Worm (Caenorhabditis elegans) whole organism, L1 larva: ENCODE measurements around the gene C45B11.5.
A peak's percentile ranks its signal among the peaks of the same experiment; 100 is the strongest.

Experiments used
- C16A3.4 ChIP-seq: fragments of 150-350 bp; optimal IDR thresholded peaks from 2 replicates; lab custom pipeline; 2014; ENCODE audit warnings: missing biosample characterization, missing genetic modification characterization
- F16B12.6 ChIP-seq: fragments of 150-350 bp; optimal IDR thresholded peaks from 2 replicates; lab custom pipeline; 2014; ENCODE audit warnings: missing biosample characterization, missing genetic modification characterization
- ama-1 ChIP-seq: fragments of 150-350 bp; optimal IDR thresholded peaks from 2 replicates; lab custom pipeline; 2014
- blmp-1 ChIP-seq: fragments of 150-350 bp; optimal IDR thresholded peaks from 2 replicates; lab custom pipeline; 2014; ENCODE audit warnings: missing biosample characterization, missing genetic modification characterization
- ceh-63 ChIP-seq: fragments of 200-800 bp; sonication (Bioruptor generic); optimal IDR thresholded peaks from 2 replicates; lab custom pipeline; 2018; ENCODE audit warnings: mild to moderate bottlenecking, missing genetic modification characterization, missing compliant biosample characterization
- ceh-82 ChIP-seq, 3 experiments: fragments of 150-350 bp in 1 of 3; sonication (generic microtip) in 2 of 3; optimal IDR thresholded peaks; 2 replicates each; lab custom pipeline; 2014 to 2017; ENCODE audit warnings: missing biosample characterization in 3 of 3, missing genetic modification characterization in 3 of 3
- ceh-88 ChIP-seq: fragments of 200-800 bp; sonication (Bioruptor generic); IDR thresholded peaks from 2 replicates; pipeline ENCODE4 v1.3.6; 2022; ENCODE audit warnings: missing genetic modification characterization, missing compliant biosample characterization
- dpl-1 ChIP-seq, 3 experiments: fragments of 150-350 bp in 2 of 3; sonication (generic microtip) in 1 of 3; optimal IDR thresholded peaks; 2 replicates each; lab custom pipeline; 2014 to 2017; ENCODE audit warnings: missing biosample characterization in 3 of 3, missing genetic modification characterization in 3 of 3, missing genetic modification reagents in 3 of 3
- dsc-1 ChIP-seq: sonication (generic microtip); optimal IDR thresholded peaks from 2 replicates; lab custom pipeline; 2016; ENCODE audit warnings: mild to moderate bottlenecking, missing genetic modification characterization, missing compliant biosample characterization
- egl-27 ChIP-seq, 2 experiments: fragments of 150-350 bp in 1 of 2; sonication (generic microtip); optimal IDR thresholded peaks; 3 replicates each; lab custom pipeline; 2017 to 2018; ENCODE audit warnings: missing biosample characterization in 2 of 2, missing genetic modification characterization in 2 of 2, missing genetic modification reagents in 2 of 2
- elt-3 ChIP-seq, 6 experiments: fragments of 150-350 bp in 1 of 6; sonication (generic microtip); optimal IDR thresholded peaks; 2 replicates each; lab custom pipeline; 2017 to 2018; ENCODE audit warnings: missing biosample characterization in 6 of 6, missing genetic modification characterization in 6 of 6, inconsistent platforms in 1 of 6
- ets-5 ChIP-seq: fragments of 200-800 bp; sonication (Bioruptor generic); IDR thresholded peaks from 2 replicates; pipeline ENCODE4 v1.3.6; 2022; ENCODE audit warnings: missing genetic modification characterization, missing compliant biosample characterization
- fkh-10 ChIP-seq: sonication (generic microtip); optimal IDR thresholded peaks from 2 replicates; lab custom pipeline; 2017; ENCODE audit warnings: missing biosample characterization, missing genetic modification reagents, missing genetic modification characterization
- fkh-4 ChIP-seq: sonication (generic microtip); optimal IDR thresholded peaks from 2 replicates; lab custom pipeline; 2016; ENCODE audit warnings: missing compliant biosample characterization, missing genetic modification characterization, borderline replicate concordance
- fos-1 ChIP-seq: fragments of 150-350 bp; optimal IDR thresholded peaks from 2 replicates; lab custom pipeline; 2014; ENCODE audit warnings: missing biosample characterization, missing genetic modification characterization
- hlh-17 ChIP-seq: fragments of 200-800 bp; sonication (Bioruptor generic); optimal IDR thresholded peaks from 2 replicates; lab custom pipeline; 2018; ENCODE audit warnings: missing genetic modification characterization, mild to moderate bottlenecking, missing compliant biosample characterization, moderate library complexity, borderline replicate concordance
- irx-1 ChIP-seq: sonication (generic microtip); optimal IDR thresholded peaks from 2 replicates; lab custom pipeline; 2016; ENCODE audit warnings: missing genetic modification characterization, missing compliant biosample characterization
- isw-1 ChIP-seq: fragments of 200-800 bp; sonication (Bioruptor generic); IDR thresholded peaks from 2 replicates; pipeline ENCODE4 v1.3.6; 2022; ENCODE audit warnings: missing genetic modification characterization, missing compliant biosample characterization
- jun-1 ChIP-seq: fragments of 150-350 bp; optimal IDR thresholded peaks from 2 replicates; lab custom pipeline; 2014; ENCODE audit warnings: missing biosample characterization, missing genetic modification reagents, missing genetic modification characterization
- lin-14 ChIP-seq: fragments of 200-800 bp; sonication (Bioruptor generic); optimal IDR thresholded peaks from 2 replicates; lab custom pipeline; 2018; ENCODE audit warnings: mild to moderate bottlenecking, missing genetic modification characterization, moderate library complexity, missing compliant biosample characterization
- lin-15B ChIP-seq: fragments of 150-350 bp; sonication (generic microtip); optimal IDR thresholded peaks from 3 replicates; lab custom pipeline; 2014; ENCODE audit warnings: missing biosample characterization, missing genetic modification characterization
- lir-3 ChIP-seq: sonication (generic microtip); optimal IDR thresholded peaks from 2 replicates; lab custom pipeline; 2016; ENCODE audit warnings: mild to moderate bottlenecking, missing genetic modification characterization, moderate library complexity, missing compliant biosample characterization; ENCODE audit not compliant: poor library complexity
- lsy-2 ChIP-seq, 2 experiments: fragments of 150-350 bp; optimal IDR thresholded peaks; 2 replicates each; lab custom pipeline; 2014; ENCODE audit warnings: missing biosample characterization in 2 of 2, missing genetic modification characterization in 2 of 2
- mab-9 ChIP-seq: fragments of 200-800 bp; sonication (Bioruptor generic); IDR thresholded peaks from 2 replicates; pipeline ENCODE4 v1.3.6; 2022; ENCODE audit warnings: missing genetic modification reagents, missing genetic modification characterization, missing compliant biosample characterization
- mef-2 ChIP-seq: fragments of 150-350 bp; optimal IDR thresholded peaks from 2 replicates; lab custom pipeline; 2014; ENCODE audit warnings: missing biosample characterization, missing genetic modification characterization
- nhr-12 ChIP-seq: sonication (generic microtip); optimal IDR thresholded peaks from 2 replicates; lab custom pipeline; 2017; ENCODE audit warnings: missing biosample characterization, missing genetic modification characterization
- nhr-19 ChIP-seq: fragments of 200-800 bp; sonication (Bioruptor generic); conservative IDR thresholded peaks from 2 replicates; pipeline ENCODE4 v1.3.6; 2022; ENCODE audit warnings: missing genetic modification characterization, missing compliant biosample characterization
- nhr-237 ChIP-seq: fragments of 150-350 bp; optimal IDR thresholded peaks from 2 replicates; lab custom pipeline; 2014; ENCODE audit warnings: missing biosample characterization, missing genetic modification characterization
- nhr-47 ChIP-seq: sonication (generic microtip); optimal IDR thresholded peaks from 2 replicates; lab custom pipeline; 2016; ENCODE audit warnings: mild to moderate bottlenecking, missing genetic modification characterization, moderate library complexity, missing compliant biosample characterization
- nhr-71 ChIP-seq: sonication (generic microtip); optimal IDR thresholded peaks from 2 replicates; lab custom pipeline; 2016; ENCODE audit warnings: mild to moderate bottlenecking, missing genetic modification characterization, moderate library complexity, missing compliant biosample characterization
- nhr-77 ChIP-seq: fragments of 150-350 bp; optimal IDR thresholded peaks from 2 replicates; lab custom pipeline; 2014; ENCODE audit warnings: missing biosample characterization, missing genetic modification characterization
- nhr-84 ChIP-seq: sonication (generic microtip); optimal IDR thresholded peaks from 2 replicates; lab custom pipeline; 2017; ENCODE audit warnings: missing biosample characterization, missing genetic modification characterization
- nhr-90 ChIP-seq: sonication (generic microtip); optimal IDR thresholded peaks from 2 replicates; lab custom pipeline; 2016; ENCODE audit warnings: mild to moderate bottlenecking, missing genetic modification characterization, missing compliant biosample characterization; ENCODE audit not compliant: poor library complexity
- pag-3 ChIP-seq: sonication (generic microtip); optimal IDR thresholded peaks from 2 replicates; lab custom pipeline; 2017; ENCODE audit warnings: missing genetic modification characterization, mild to moderate bottlenecking, missing compliant biosample characterization, antibody characterized with exemption, borderline replicate concordance; ENCODE audit not compliant: insufficient read depth
- pax-3 ChIP-seq: fragments of 200-800 bp; sonication (Bioruptor generic); optimal IDR thresholded peaks from 2 replicates; lab custom pipeline; 2018; ENCODE audit warnings: mild to moderate bottlenecking, missing genetic modification characterization, moderate library complexity, missing compliant biosample characterization
- pqm-1 ChIP-seq: sonication (generic microtip); optimal IDR thresholded peaks from 3 replicates; lab custom pipeline; 2017; ENCODE audit warnings: missing biosample characterization, missing genetic modification characterization
- skn-1 ChIP-seq: fragments of 150-350 bp; optimal IDR thresholded peaks from 2 replicates; lab custom pipeline; 2014; ENCODE audit warnings: missing biosample characterization, missing genetic modification characterization
- snpc-4 ChIP-seq: fragments of 150-350 bp; optimal IDR thresholded peaks from 2 replicates; lab custom pipeline; 2014; ENCODE audit warnings: missing biosample characterization, missing genetic modification characterization
- snu-23 ChIP-seq: sonication (generic microtip); optimal IDR thresholded peaks from 2 replicates; lab custom pipeline; 2016; ENCODE audit warnings: missing genetic modification characterization, missing compliant biosample characterization
- sox-4 ChIP-seq: sonication (generic microtip); optimal IDR thresholded peaks from 2 replicates; lab custom pipeline; 2016; ENCODE audit warnings: missing genetic modification characterization, missing compliant biosample characterization
- sup-37 ChIP-seq: fragments of 200-800 bp; sonication (Bioruptor generic); optimal IDR thresholded peaks from 2 replicates; lab custom pipeline; 2018; ENCODE audit warnings: mild to moderate bottlenecking, missing genetic modification characterization, missing compliant biosample characterization
- tbx-2 ChIP-seq: sonication (generic microtip); optimal IDR thresholded peaks from 2 replicates; lab custom pipeline; 2016; ENCODE audit warnings: missing genetic modification characterization, missing compliant biosample characterization
- tlp-1 ChIP-seq: fragments of 150-350 bp; optimal IDR thresholded peaks from 2 replicates; lab custom pipeline; 2014; ENCODE audit warnings: missing biosample characterization, missing genetic modification characterization
- unc-130 ChIP-seq: fragments of 150-350 bp; optimal IDR thresholded peaks from 2 replicates; lab custom pipeline; 2017; ENCODE audit warnings: missing biosample characterization, missing genetic modification characterization, inconsistent platforms
- unc-30 ChIP-seq: sonication (generic microtip); optimal IDR thresholded peaks from 2 replicates; lab custom pipeline; 2017; ENCODE audit warnings: missing biosample characterization, missing genetic modification characterization
- unc-62 ChIP-seq: fragments of 150-350 bp; optimal IDR thresholded peaks from 2 replicates; lab custom pipeline; 2014; ENCODE audit warnings: missing biosample characterization, missing genetic modification reagents, missing genetic modification characterization
- unc-86 ChIP-seq: sonication (generic microtip); optimal IDR thresholded peaks from 2 replicates; lab custom pipeline; 2016; ENCODE audit warnings: missing genetic modification characterization, missing compliant biosample characterization
- vab-15 ChIP-seq: sonication (generic microtip); optimal IDR thresholded peaks from 2 replicates; lab custom pipeline; 2017; ENCODE audit warnings: missing genotype, mild to moderate bottlenecking, missing genetic modification characterization, missing compliant biosample characterization
- zag-1 ChIP-seq: fragments of 150-350 bp; optimal IDR thresholded peaks from 2 replicates; lab custom pipeline; 2014; ENCODE audit warnings: missing biosample characterization, missing genetic modification characterization
- zip-4 ChIP-seq: fragments of 200-800 bp; sonication (Bioruptor generic); optimal IDR thresholded peaks from 2 replicates; lab custom pipeline; 2018; ENCODE audit warnings: mild to moderate bottlenecking, missing genetic modification characterization, moderate library complexity, missing compliant biosample characterization
- ztf-11 ChIP-seq, 2 experiments: sonication (generic microtip); optimal IDR thresholded peaks; 2 replicates each; lab custom pipeline; 2016 to 2017; ENCODE audit warnings: missing genetic modification characterization in 2 of 2, missing biosample characterization in 1 of 2, missing compliant biosample characterization in 1 of 2
- ztf-4 ChIP-seq: fragments of 150-350 bp; optimal IDR thresholded peaks from 2 replicates; lab custom pipeline; 2014; ENCODE audit warnings: missing biosample characterization, missing genetic modification characterization

C45B11.5 gene

ce11 chrV:11060239-11060984 is 18.8 kb downstream of the C45B11.5 start, which contains the start of gene T04C12.11 (continued):
- TF ChIP-seq nhr-19 (GFP tag; lab: Robert Waterston, UW) (no peak), unc-86 (tag; lab: Kevin White, UChicago) (no peak), fkh-4 (tag; lab: Kevin White, UChicago) (no peak), unc-62 (GFP tag; lab: Kevin White, UChicago) (no peak), dsc-1 (tag; lab: Kevin White, UChicago) (no peak), snpc-4 (tag; lab: Kevin White, UChicago) (no peak), lir-3 (tag; lab: Kevin White, UChicago) (no peak), snu-23 (GFP tag; lab: Kevin White, UChicago) (peak; percentile 65), pag-3 (tag; lab: Kevin White, UChicago) (no peak), ama-1 (lab: Kevin White, UChicago) (no peak), isw-1 (GFP tag; lab: Robert Waterston, UW) (no peak), nhr-71 (tag; lab: Kevin White, UChicago) (peak; percentile 32), C16A3.4 (peak; percentile 8), tlp-1 (tag; lab: Kevin White, UChicago) (no peak), nhr-47 (no peak), blmp-1 (tag; lab: Kevin White, UChicago) (peak; percentile 99), nhr-77 (tag; lab: Kevin White, UChicago) (no peak), F16B12.6 (tag; lab: Kevin White, UChicago) (no peak), skn-1 (tag; lab: Kevin White, UChicago) (peak; percentile 10), dpl-1 (GFP tag; optimal IDR thresholded peaks at IDR 0.05; lab: Kevin White, UChicago) (no peak), tbx-2 (no peak), unc-130 (tag; lab: Kevin White, UChicago) (no peak), mab-9 (GFP tag; lab: Robert Waterston, UW) (no peak), zag-1 (tag; lab: Kevin White, UChicago) (no peak), lin-14 (GFP tag; lab: Kevin White, UChicago) (peak; percentile 72), ceh-63 (GFP tag; lab: Kevin White, UChicago) (no peak), ceh-88 (GFP tag; lab: Robert Waterston, UW) (no peak), jun-1 (no peak), elt-3 (tag; optimal IDR thresholded peaks at IDR 0.05; lab: Kevin White, UChicago) (peak in 1 of 6 experiments; percentile 32), zip-4 (GFP tag; lab: Kevin White, UChicago) (no peak), egl-27 (tag; optimal IDR thresholded peaks at IDR 0.05; lab: Kevin White, UChicago) (no peak), sup-37 (GFP tag; lab: Kevin White, UChicago) (no peak), ztf-11 (tag; optimal IDR thresholded peaks at IDR 0.05; lab: Kevin White, UChicago) (no peak), hlh-17 (GFP tag; lab: Kevin White, UChicago) (no peak), irx-1 (tag; lab: Kevin White, UChicago) (no peak), ztf-4 (tag; lab: Kevin White, UChicago) (no peak), nhr-237 (tag; lab: Kevin White, UChicago) (no peak), lin-15B (tag; lab: Kevin White, UChicago) (no peak), fos-1 (tag; lab: Kevin White, UChicago) (no peak), unc-30 (tag; lab: Kevin White, UChicago) (no peak), ets-5 (GFP tag; lab: Robert Waterston, UW) (no peak), ceh-82 (tag; optimal IDR thresholded peaks at IDR 0.05; lab: Kevin White, UChicago) (no peak), pqm-1 (no peak), sox-4 (tag; lab: Kevin White, UChicago) (no peak), nhr-84 (no peak), vab-15 (tag; lab: Kevin White, UChicago) (no peak), lsy-2 (tag; optimal IDR thresholded peaks at IDR 0.05; lab: Kevin White, UChicago) (peak in 1 of 2 experiments; percentile 30), nhr-12 (no peak), fkh-10 (GFP tag; lab: Kevin White, UChicago) (no peak), nhr-90 (no peak), pax-3 (tag; lab: Kevin White, UChicago) (no peak), mef-2 (tag; lab: Kevin White, UChicago) (no peak)
